Worm (Caenorhabditis elegans): ENCODE results near the gene ZK1086.2.

DNA sequence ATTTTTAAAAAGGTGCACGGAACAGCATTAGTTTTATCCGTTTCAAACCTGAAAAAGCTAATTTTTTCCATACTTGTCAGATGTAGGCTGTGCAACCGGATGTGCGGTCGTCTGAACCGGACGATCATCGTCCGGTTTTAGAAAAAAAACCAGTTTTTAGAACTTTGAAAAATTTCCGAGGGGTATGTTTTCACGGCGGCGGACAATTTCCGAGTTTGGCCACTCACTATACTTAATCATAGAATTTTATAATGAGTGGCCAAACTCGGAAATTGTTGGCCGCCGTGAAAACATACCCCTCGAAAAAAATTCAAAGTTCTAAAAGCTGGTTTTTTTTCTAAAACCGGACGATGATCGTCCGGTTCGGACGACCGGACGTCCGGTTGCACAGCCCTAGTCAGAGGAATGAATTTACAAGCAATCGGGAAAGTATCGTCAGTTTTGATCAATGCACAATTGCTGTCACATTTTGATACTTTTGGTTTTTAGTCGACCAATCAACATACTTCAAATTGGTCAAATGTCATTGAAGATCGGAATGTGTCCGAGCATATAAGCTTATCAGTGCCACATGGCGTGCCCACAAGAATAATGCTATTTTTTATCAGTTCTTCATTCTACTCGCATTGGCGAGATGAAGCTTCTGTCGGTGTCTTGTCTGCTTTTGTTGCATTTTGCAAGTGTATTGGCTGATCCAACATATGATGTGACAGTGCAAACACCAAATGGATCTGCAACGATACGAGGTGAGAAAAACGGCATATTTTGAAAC is 33.6 kb downstream of the ZK1086.2 start, which contains the start of gene cest-13:
- no peak for TF ChIP-seq ama-1 (optimal IDR thresholded peaks at IDR 0.05)
- no peak for TF ChIP-seq zag-1 (tag; optimal IDR thresholded peaks at IDR 0.05)
- no peak for TF ChIP-seq mab-9 (GFP tag; IDR thresholded peaks at IDR 0.05)
- no peak for TF ChIP-seq nhr-12 (tag; optimal IDR thresholded peaks at IDR 0.05)
- TF ChIP-seq elt-2 (tag; optimal IDR thresholded peaks at IDR 0.05), result peak; percentile 70
- TF ChIP-seq nhr-28 (tag; optimal IDR thresholded peaks at IDR 0.05), result no peak
- TF ChIP-seq fkh-10 (GFP tag; optimal IDR thresholded peaks at IDR 0.05), result no peak
- TF ChIP-seq fos-1 (tag; optimal IDR thresholded peaks at IDR 0.05), result no peak
- no peak for TF ChIP-seq sptf-1 (tag; optimal IDR thresholded peaks at IDR 0.05)
- TF ChIP-seq pag-3 (tag; optimal IDR thresholded peaks at IDR 0.05; ENCODE audit: borderline replicate concordance, insufficient read depth), result no peak
- no peak for TF ChIP-seq jun-1 (tag; optimal IDR thresholded peaks at IDR 0.05)
- TF ChIP-seq C04F5.9 (tag; optimal IDR thresholded peaks at IDR 0.05), result no peak

All from whole organism, L1 larva.